Worm (Caenorhabditis elegans) whole organism, late embryonic: ENCODE results near the gene tag-241.
A peak's percentile ranks its signal among the peaks of the same experiment; 100 is the strongest.

Experiments used
- C38D4.7 ChIP-seq: fragments of 200-800 bp; sonication (Bioruptor generic); optimal IDR thresholded peaks from 2 replicates; lab custom pipeline; 2018; ENCODE audit warnings: mild to moderate bottlenecking, missing genetic modification characterization, moderate library complexity, missing compliant biosample characterization
- F13H6.1 ChIP-seq: sonication (generic microtip); optimal IDR thresholded peaks from 2 replicates; lab custom pipeline; 2016; ENCODE audit warnings: missing genetic modification characterization, missing compliant biosample characterization
- T23F11.4 ChIP-seq: fragments of 200-800 bp; sonication (Bioruptor generic); optimal IDR thresholded peaks from 2 replicates; lab custom pipeline; 2018; ENCODE audit warnings: mild to moderate bottlenecking, missing genetic modification characterization, missing compliant biosample characterization
- ceh-14 ChIP-seq: sonication (generic microtip); optimal IDR thresholded peaks from 2 replicates; lab custom pipeline; 2016; ENCODE audit warnings: missing genotype, missing genetic modification characterization, missing compliant biosample characterization
- ceh-18 ChIP-seq: sonication (generic microtip); optimal IDR thresholded peaks from 2 replicates; lab custom pipeline; 2016; ENCODE audit warnings: missing genetic modification characterization, missing compliant biosample characterization
- ceh-19 ChIP-seq: fragments of 200-800 bp; sonication (Bioruptor generic); optimal IDR thresholded peaks from 2 replicates; lab custom pipeline; 2018; ENCODE audit warnings: mild to moderate bottlenecking, missing genetic modification characterization, missing compliant biosample characterization
- ceh-2 ChIP-seq: sonication (generic microtip); optimal IDR thresholded peaks from 2 replicates; lab custom pipeline; 2016; ENCODE audit warnings: missing genotype, missing genetic modification characterization, missing compliant biosample characterization
- ceh-24 ChIP-seq: sonication (generic microtip); optimal IDR thresholded peaks from 2 replicates; lab custom pipeline; 2016; ENCODE audit warnings: mild to moderate bottlenecking, missing genetic modification characterization, missing compliant biosample characterization
- ceh-31 ChIP-seq: sonication (generic microtip); optimal IDR thresholded peaks from 2 replicates; lab custom pipeline; 2016; ENCODE audit warnings: missing genetic modification characterization, missing compliant biosample characterization
- ceh-34 ChIP-seq: sonication (generic microtip); optimal IDR thresholded peaks from 2 replicates; lab custom pipeline; 2016; ENCODE audit warnings: mild to moderate bottlenecking, missing genetic modification characterization, missing compliant biosample characterization
- ceh-45 ChIP-seq: fragments of 200-800 bp; sonication (Bioruptor generic); IDR thresholded peaks from 2 replicates; pipeline ENCODE4 v1.3.6; 2022; ENCODE audit warnings: missing genetic modification reagents, missing genetic modification characterization, missing compliant biosample characterization
- ceh-48 ChIP-seq: sonication (generic microtip); optimal IDR thresholded peaks from 2 replicates; lab custom pipeline; 2016; ENCODE audit warnings: missing genetic modification characterization, inconsistent platforms, missing compliant biosample characterization
- dmd-4 ChIP-seq: sonication (generic microtip); optimal IDR thresholded peaks from 2 replicates; lab custom pipeline; 2016; ENCODE audit warnings: borderline replicate concordance, missing genetic modification characterization, missing compliant biosample characterization
- elt-2 ChIP-seq: sonication (generic microtip); optimal IDR thresholded peaks from 2 replicates; lab custom pipeline; 2016; ENCODE audit warnings: missing genetic modification reagents, missing genetic modification characterization, missing compliant biosample characterization
- ets-4 ChIP-seq: sonication (generic microtip); optimal IDR thresholded peaks from 2 replicates; lab custom pipeline; 2016; ENCODE audit warnings: missing genetic modification characterization, missing compliant biosample characterization
- eyg-1 ChIP-seq: sonication (generic microtip); optimal IDR thresholded peaks from 2 replicates; lab custom pipeline; 2016; ENCODE audit warnings: missing genotype, missing genetic modification characterization, missing compliant biosample characterization
- fkh-10 ChIP-seq: fragments of 150-350 bp; optimal IDR thresholded peaks from 2 replicates; lab custom pipeline; 2014; ENCODE audit warnings: missing biosample characterization, missing genetic modification reagents, missing genetic modification characterization
- hlh-13 ChIP-seq: fragments of 200-800 bp; sonication (Bioruptor generic); optimal IDR thresholded peaks from 2 replicates; lab custom pipeline; 2018; ENCODE audit warnings: mild to moderate bottlenecking, missing genetic modification characterization, missing compliant biosample characterization
- hlh-30 ChIP-seq: sonication (generic microtip); optimal IDR thresholded peaks from 2 replicates; lab custom pipeline; 2017; ENCODE audit warnings: antibody characterized with exemption, missing genetic modification characterization, missing compliant biosample characterization; ENCODE audit not compliant: insufficient read depth
- lim-6 ChIP-seq: sonication (generic microtip); optimal IDR thresholded peaks from 2 replicates; lab custom pipeline; 2016; ENCODE audit warnings: missing genetic modification characterization, missing compliant biosample characterization
- madf-2 ChIP-seq: sonication (generic microtip); optimal IDR thresholded peaks from 2 replicates; lab custom pipeline; 2017; ENCODE audit warnings: missing genetic modification characterization, missing compliant biosample characterization
- mec-3 ChIP-seq: sonication (generic microtip); optimal IDR thresholded peaks from 2 replicates; lab custom pipeline; 2016; ENCODE audit warnings: borderline replicate concordance, missing genetic modification characterization, missing compliant biosample characterization
- nfya-1 ChIP-seq: sonication (generic microtip); optimal IDR thresholded peaks from 2 replicates; lab custom pipeline; 2017; ENCODE audit warnings: missing genetic modification characterization, mild to moderate bottlenecking, missing compliant biosample characterization, antibody characterized with exemption, moderate library complexity
- nhr-232 ChIP-seq: sonication (generic microtip); optimal IDR thresholded peaks from 2 replicates; lab custom pipeline; 2016; ENCODE audit warnings: missing genetic modification characterization, missing compliant biosample characterization
- pag-3 ChIP-seq: sonication (generic microtip); optimal IDR thresholded peaks from 2 replicates; lab custom pipeline; 2016; ENCODE audit warnings: missing compliant biosample characterization, missing genetic modification characterization, borderline replicate concordance
- pax-1 ChIP-seq: fragments of 150-350 bp; optimal IDR thresholded peaks from 2 replicates; lab custom pipeline; 2014; ENCODE audit warnings: missing biosample characterization, missing genetic modification characterization
- pha-2 ChIP-seq: sonication (generic microtip); optimal IDR thresholded peaks from 2 replicates; lab custom pipeline; 2017; ENCODE audit warnings: mild to moderate bottlenecking, missing genetic modification characterization, missing compliant biosample characterization
- pha-4 ChIP-seq: fragments of 150-350 bp; optimal IDR thresholded peaks from 2 replicates; lab custom pipeline; 2018; ENCODE audit warnings: missing biosample characterization, missing genetic modification reagents, missing genetic modification characterization
- pros-1 ChIP-seq: fragments of 150-350 bp; optimal IDR thresholded peaks from 2 replicates; lab custom pipeline; 2014; ENCODE audit warnings: missing biosample characterization, missing genetic modification reagents, missing genetic modification characterization
- ref-2 ChIP-seq: sonication (generic microtip); optimal IDR thresholded peaks from 2 replicates; lab custom pipeline; 2016; ENCODE audit warnings: missing genetic modification characterization, missing compliant biosample characterization
- rnt-1 ChIP-seq: sonication (generic microtip); optimal IDR thresholded peaks from 2 replicates; lab custom pipeline; 2016; ENCODE audit warnings: missing genetic modification characterization, missing compliant biosample characterization
- sdc-2 ChIP-seq: sonication (generic microtip); optimal IDR thresholded peaks from 2 replicates; lab custom pipeline; 2016; ENCODE audit warnings: missing genotype, missing genetic modification characterization, missing compliant biosample characterization
- tbx-2 ChIP-seq: sonication (generic microtip); optimal IDR thresholded peaks from 2 replicates; lab custom pipeline; 2016; ENCODE audit warnings: missing genetic modification characterization, missing compliant biosample characterization
- tbx-7 ChIP-seq: sonication (generic microtip); optimal IDR thresholded peaks from 2 replicates; lab custom pipeline; 2016; ENCODE audit warnings: missing genotype, missing genetic modification characterization, missing compliant biosample characterization
- unc-42 ChIP-seq: sonication (generic microtip); optimal IDR thresholded peaks from 2 replicates; lab custom pipeline; 2016; ENCODE audit warnings: missing genotype, missing genetic modification characterization, missing compliant biosample characterization
- unc-55 ChIP-seq: sonication (generic microtip); optimal IDR thresholded peaks from 2 replicates; lab custom pipeline; 2017; ENCODE audit warnings: missing biosample characterization, missing genetic modification reagents, missing genetic modification characterization

The tag-241 gene

ce11 chrX:11798057-11798555 is 25.7 kb upstream of the tag-241 start, which contains the start of gene rsd-3:
Gene rsd-3, plus strand, starts transcription at chrX:11798505.
- TF ChIP-seq ceh-31 (peak; percentile 77), pag-3 (tag; lab: Kevin White, UChicago) (no peak), sdc-2 (tag; lab: Kevin White, UChicago) (peak; percentile 81), hlh-30 (peak; percentile 21), ceh-24 (tag; lab: Kevin White, UChicago) (no peak), tbx-2 (tag; lab: Kevin White, UChicago) (peak; percentile 83), pros-1 (tag; lab: Kevin White, UChicago) (peak; percentile 28), tbx-7 (tag; lab: Kevin White, UChicago) (no peak), unc-42 (peak; percentile 6), unc-55 (GFP tag; lab: Kevin White, UChicago) (peak; percentile 47), T23F11.4 (GFP tag; lab: Kevin White, UChicago) (no peak), ceh-2 (tag; lab: Kevin White, UChicago) (peak; percentile 44), ceh-18 (tag; lab: Kevin White, UChicago) (peak; percentile 21), fkh-10 (GFP tag; lab: Kevin White, UChicago) (no peak), ceh-48 (tag; lab: Kevin White, UChicago) (peak; percentile 67), nfya-1 (tag; lab: Kevin White, UChicago) (peak; percentile 63), ceh-34 (tag; lab: Kevin White, UChicago) (peak; percentile 62), F13H6.1 (tag; lab: Kevin White, UChicago) (peak; percentile 24), lim-6 (no peak), elt-2 (peak; percentile 26), ref-2 (tag; lab: Kevin White, UChicago) (no peak), eyg-1 (tag; lab: Kevin White, UChicago) (no peak)
- TF ChIP-seq, all 69 proteins: peak for 14

ce11 chrX:11804057-11804456 is 19.7 kb upstream of the tag-241 start, which contains the start of gene C34E11.4:
Gene C34E11.4, plus strand, starts transcription at chrX:11804210.
- TF ChIP-seq madf-2 (tag; lab: Kevin White, UChicago) (no peak), ceh-19 (GFP tag; lab: Kevin White, UChicago) (no peak), sdc-2 (tag; lab: Kevin White, UChicago) (no peak), lim-6 (no peak), ets-4 (tag; lab: Kevin White, UChicago) (no peak), pax-1 (tag; lab: Kevin White, UChicago) (no peak), pha-4 (tag; lab: Kevin White, UChicago) (no peak), hlh-13 (GFP tag; lab: Kevin White, UChicago) (no peak), dmd-4 (tag; lab: Kevin White, UChicago) (no peak), pag-3 (tag; lab: Kevin White, UChicago) (no peak), rnt-1 (no peak), mec-3 (tag; lab: Kevin White, UChicago) (no peak)

ce11 chrX:11806175-11806853 is 17.5 kb upstream of the tag-241 start:
- no peak for TF ChIP-seq C38D4.7 (GFP tag; lab: Kevin White, UChicago)
- TF ChIP-seq ceh-34 (tag; lab: Kevin White, UChicago) = no peak
- no peak for TF ChIP-seq ceh-45 (GFP tag; lab: Robert Waterston, UW)
- no peak for TF ChIP-seq ceh-48 (tag; lab: Kevin White, UChicago)
- no peak for TF ChIP-seq pha-2 (tag; lab: Kevin White, UChicago)
- no peak for TF ChIP-seq nhr-232 (tag; lab: Kevin White, UChicago)
- no peak for TF ChIP-seq ceh-14 (tag; lab: Kevin White, UChicago)
